Worm (Caenorhabditis elegans) whole organism, L1 larva: ENCODE data around the gene glp-1.

ENCODE experiments used
- C04F5.9 ChIP-seq: sonication (generic microtip); optimal IDR thresholded peaks from 2 replicates; lab custom pipeline; 2016; ENCODE audit warnings: missing genetic modification characterization, missing compliant biosample characterization
- ama-1 ChIP-seq: fragments of 150-350 bp; optimal IDR thresholded peaks from 2 replicates; lab custom pipeline; 2014
- blmp-1 ChIP-seq: fragments of 150-350 bp; optimal IDR thresholded peaks from 2 replicates; lab custom pipeline; 2014; ENCODE audit warnings: missing biosample characterization, missing genetic modification characterization
- ceh-8 ChIP-seq: fragments of 200-800 bp; sonication (Bioruptor generic); optimal IDR thresholded peaks from 2 replicates; lab custom pipeline; 2018; ENCODE audit warnings: mild to moderate bottlenecking, missing genetic modification characterization, moderate library complexity, missing compliant biosample characterization
- ceh-88 ChIP-seq: fragments of 200-800 bp; sonication (Bioruptor generic); IDR thresholded peaks from 2 replicates; pipeline ENCODE4 v1.3.6; 2022; ENCODE audit warnings: missing genetic modification characterization, missing compliant biosample characterization
- ceh-90 ChIP-seq: sonication (generic microtip); optimal IDR thresholded peaks from 2 replicates; lab custom pipeline; 2016; ENCODE audit warnings: missing genetic modification characterization, missing compliant biosample characterization
- dpl-1 ChIP-seq, 3 experiments: fragments of 150-350 bp in 2 of 3; sonication (generic microtip) in 1 of 3; optimal IDR thresholded peaks; 2 replicates each; lab custom pipeline; 2014 to 2017; ENCODE audit warnings: missing biosample characterization in 3 of 3, missing genetic modification characterization in 3 of 3, missing genetic modification reagents in 3 of 3
- efl-1 ChIP-seq, 4 experiments: fragments of 150-350 bp; optimal IDR thresholded peaks in 3 of 4; peaks in 1 of 4; 1 replicate in 1 of 4; 2 replicates in 3 of 4; lab custom pipeline; 2014; ENCODE audit warnings: missing biosample characterization in 2 of 4, missing genetic modification characterization in 2 of 4, missing genetic modification reagents in 2 of 4
- efl-3 ChIP-seq: fragments of 200-800 bp; sonication (Bioruptor generic); optimal IDR thresholded peaks from 2 replicates; lab custom pipeline; 2018; ENCODE audit warnings: mild to moderate bottlenecking, missing genetic modification characterization, missing compliant biosample characterization
- egl-27 ChIP-seq, 2 experiments: fragments of 150-350 bp in 1 of 2; sonication (generic microtip); optimal IDR thresholded peaks; 3 replicates each; lab custom pipeline; 2017 to 2018; ENCODE audit warnings: missing biosample characterization in 2 of 2, missing genetic modification characterization in 2 of 2, missing genetic modification reagents in 2 of 2
- elt-2 ChIP-seq: sonication (generic microtip); optimal IDR thresholded peaks from 2 replicates; lab custom pipeline; 2016; ENCODE audit warnings: missing genetic modification characterization, mild to moderate bottlenecking, inconsistent platforms, missing compliant biosample characterization, missing genetic modification reagents
- elt-3 ChIP-seq, 6 experiments: fragments of 150-350 bp in 1 of 6; sonication (generic microtip); optimal IDR thresholded peaks; 2 replicates each; lab custom pipeline; 2017 to 2018; ENCODE audit warnings: missing biosample characterization in 6 of 6, missing genetic modification characterization in 6 of 6, inconsistent platforms in 1 of 6
- fkh-10 ChIP-seq: sonication (generic microtip); optimal IDR thresholded peaks from 2 replicates; lab custom pipeline; 2017; ENCODE audit warnings: missing biosample characterization, missing genetic modification reagents, missing genetic modification characterization
- fkh-4 ChIP-seq: sonication (generic microtip); optimal IDR thresholded peaks from 2 replicates; lab custom pipeline; 2016; ENCODE audit warnings: missing compliant biosample characterization, missing genetic modification characterization, borderline replicate concordance
- fkh-8 ChIP-seq: sonication (generic microtip); optimal IDR thresholded peaks from 2 replicates; lab custom pipeline; 2016; ENCODE audit warnings: mild to moderate bottlenecking, missing genetic modification characterization, missing compliant biosample characterization
- grh-1 ChIP-seq: fragments of 200-800 bp; sonication (Bioruptor generic); IDR thresholded peaks from 2 replicates; pipeline ENCODE4 v1.3.6; 2022; ENCODE audit warnings: missing genetic modification reagents, missing genetic modification characterization, missing compliant biosample characterization
- hpl-2 ChIP-seq: fragments of 150-350 bp; optimal IDR thresholded peaks from 2 replicates; lab custom pipeline; 2014; ENCODE audit warnings: missing biosample characterization, missing genetic modification reagents, missing genetic modification characterization
- isw-1 ChIP-seq: fragments of 200-800 bp; sonication (Bioruptor generic); IDR thresholded peaks from 2 replicates; pipeline ENCODE4 v1.3.6; 2022; ENCODE audit warnings: missing genetic modification characterization, missing compliant biosample characterization
- lin-14 ChIP-seq: fragments of 200-800 bp; sonication (Bioruptor generic); optimal IDR thresholded peaks from 2 replicates; lab custom pipeline; 2018; ENCODE audit warnings: mild to moderate bottlenecking, missing genetic modification characterization, moderate library complexity, missing compliant biosample characterization
- lir-3 ChIP-seq: sonication (generic microtip); optimal IDR thresholded peaks from 2 replicates; lab custom pipeline; 2016; ENCODE audit warnings: mild to moderate bottlenecking, missing genetic modification characterization, moderate library complexity, missing compliant biosample characterization; ENCODE audit not compliant: poor library complexity
- lsy-2 ChIP-seq, 2 experiments: fragments of 150-350 bp; optimal IDR thresholded peaks; 2 replicates each; lab custom pipeline; 2014; ENCODE audit warnings: missing biosample characterization in 2 of 2, missing genetic modification characterization in 2 of 2
- mef-2 ChIP-seq: fragments of 150-350 bp; optimal IDR thresholded peaks from 2 replicates; lab custom pipeline; 2014; ENCODE audit warnings: missing biosample characterization, missing genetic modification characterization
- nhr-237 ChIP-seq: fragments of 150-350 bp; optimal IDR thresholded peaks from 2 replicates; lab custom pipeline; 2014; ENCODE audit warnings: missing biosample characterization, missing genetic modification characterization
- nhr-47 ChIP-seq: sonication (generic microtip); optimal IDR thresholded peaks from 2 replicates; lab custom pipeline; 2016; ENCODE audit warnings: mild to moderate bottlenecking, missing genetic modification characterization, moderate library complexity, missing compliant biosample characterization
- nhr-71 ChIP-seq: sonication (generic microtip); optimal IDR thresholded peaks from 2 replicates; lab custom pipeline; 2016; ENCODE audit warnings: mild to moderate bottlenecking, missing genetic modification characterization, moderate library complexity, missing compliant biosample characterization
- nhr-85 ChIP-seq: sonication (generic microtip); peaks from one replicate; lab custom pipeline; 2016; ENCODE audit warnings: missing genetic modification characterization, inconsistent platforms, missing compliant biosample characterization
- nhr-90 ChIP-seq: sonication (generic microtip); optimal IDR thresholded peaks from 2 replicates; lab custom pipeline; 2016; ENCODE audit warnings: mild to moderate bottlenecking, missing genetic modification characterization, missing compliant biosample characterization; ENCODE audit not compliant: poor library complexity
- pag-3 ChIP-seq: sonication (generic microtip); optimal IDR thresholded peaks from 2 replicates; lab custom pipeline; 2017; ENCODE audit warnings: missing genetic modification characterization, mild to moderate bottlenecking, missing compliant biosample characterization, antibody characterized with exemption, borderline replicate concordance; ENCODE audit not compliant: insufficient read depth
- rnt-1 ChIP-seq: sonication (generic microtip); optimal IDR thresholded peaks from 2 replicates; lab custom pipeline; 2016; ENCODE audit warnings: mild to moderate bottlenecking, missing genetic modification characterization, moderate library complexity, missing compliant biosample characterization
- skn-1 ChIP-seq: fragments of 150-350 bp; optimal IDR thresholded peaks from 2 replicates; lab custom pipeline; 2014; ENCODE audit warnings: missing biosample characterization, missing genetic modification characterization
- unc-62 ChIP-seq: fragments of 150-350 bp; optimal IDR thresholded peaks from 2 replicates; lab custom pipeline; 2014; ENCODE audit warnings: missing biosample characterization, missing genetic modification reagents, missing genetic modification characterization
- xbp-1 ChIP-seq: sonication (generic microtip); optimal IDR thresholded peaks from 2 replicates; lab custom pipeline; 2016; ENCODE audit warnings: missing genetic modification characterization, missing compliant biosample characterization
- ztf-4 ChIP-seq: fragments of 150-350 bp; optimal IDR thresholded peaks from 2 replicates; lab custom pipeline; 2014; ENCODE audit warnings: missing biosample characterization, missing genetic modification characterization

The glp-1 gene

ce11 chrIII:9104060-9104459 lies 12.0 kb downstream of the glp-1 start (continued):
- no peak for TF ChIP-seq ztf-4 (tag; lab: Kevin White, UChicago)
- TF ChIP-seq ceh-8 (GFP tag; lab: Kevin White, UChicago) = no peak
- TF ChIP-seq ceh-90 (tag; lab: Kevin White, UChicago) = no peak
- TF ChIP-seq pag-3 = no peak
- peak; percentile 66 for TF ChIP-seq nhr-90 (tag; lab: Kevin White, UChicago)
- no peak for TF ChIP-seq hpl-2 (GFP tag; lab: Kevin White, UChicago)
- no peak for TF ChIP-seq skn-1 (tag; lab: Kevin White, UChicago)
- TF ChIP-seq efl-1 (optimal IDR thresholded peaks at IDR 0.05; lab: Kevin White, UChicago) = peak; percentile 31 to 50
- peak; percentile 12 to 94 for TF ChIP-seq efl-1 (GFP tag; optimal IDR thresholded peaks at IDR 0.05 in 1 of 2; lab: Kevin White, UChicago)
- TF ChIP-seq lin-14 (GFP tag; lab: Kevin White, UChicago) = peak; percentile 9
- TF ChIP-seq nhr-237 (tag; lab: Kevin White, UChicago) = no peak
- peak; percentile 18 for TF ChIP-seq xbp-1 (tag; lab: Kevin White, UChicago)
- TF ChIP-seq nhr-47 (tag; lab: Kevin White, UChicago) = no peak
- no peak for TF ChIP-seq ceh-88
- no peak for TF ChIP-seq mef-2 (tag; lab: Kevin White, UChicago)
- no peak for TF ChIP-seq fkh-4
- no peak for TF ChIP-seq fkh-10

ce11 chrIII:9105653-9106052 lies 13.6 kb downstream of the glp-1 start:
- TF ChIP-seq ceh-88 = no peak
- TF ChIP-seq lin-14 (GFP tag; lab: Kevin White, UChicago) = peak; percentile 6
- TF ChIP-seq lir-3 (tag; lab: Kevin White, UChicago) = no peak
- no peak for TF ChIP-seq ama-1
- TF ChIP-seq blmp-1 (tag; lab: Kevin White, UChicago) = peak; percentile 51
- TF ChIP-seq C04F5.9 = no peak
- peak in 1 of 6 experiments; percentile 61 for TF ChIP-seq elt-3 (tag; optimal IDR thresholded peaks at IDR 0.05; lab: Kevin White, UChicago)
- TF ChIP-seq nhr-85 (tag; lab: Kevin White, UChicago) = peak; percentile 55

ce11 chrIII:9109172-9109571 lies 17.1 kb downstream of the glp-1 start, which contains the start of gene cya-1:
cya-1 (minus strand) TSS chrIII:9109272.
- no peak for TF ChIP-seq ceh-88
- no peak for TF ChIP-seq rnt-1
- no peak for TF ChIP-seq efl-3
- no peak for TF ChIP-seq unc-62 (GFP tag; lab: Kevin White, UChicago)

- TF ChIP-seq efl-1 (optimal IDR thresholded peaks at IDR 0.05; lab: Kevin White, UChicago) (no peak), efl-1 (GFP tag; optimal IDR thresholded peaks at IDR 0.05 in 1 of 2; lab: Kevin White, UChicago) (peak in 1 of 2 experiments; percentile 83), egl-27 (tag; optimal IDR thresholded peaks at IDR 0.05; lab: Kevin White, UChicago) (no peak), grh-1 (GFP tag; lab: Robert Waterston, UW) (no peak)
Measured at ce11 chrIII:9109726-9110125, 17.7 kb downstream of the glp-1 start.

- TF ChIP-seq nhr-90 (tag; lab: Kevin White, UChicago) = no peak
- TF ChIP-seq blmp-1 (tag; lab: Kevin White, UChicago) = peak; percentile 46
- TF ChIP-seq elt-3 (tag; optimal IDR thresholded peaks at IDR 0.05; lab: Kevin White, UChicago) = no peak
- peak; percentile 28 for TF ChIP-seq elt-2
- TF ChIP-seq lin-14 (GFP tag; lab: Kevin White, UChicago) = peak; percentile 22
- TF ChIP-seq nhr-85 (tag; lab: Kevin White, UChicago) = peak; percentile 53
Measured at ce11 chrIII:9110270-9110669, 18.2 kb downstream of the glp-1 start.

ce11 chrIII:9110914-9111313 lies 18.9 kb downstream of the glp-1 start:
- TF ChIP-seq lsy-2 (tag; optimal IDR thresholded peaks at IDR 0.05; lab: Kevin White, UChicago) = peak in 1 of 2 experiments; percentile 19
- TF ChIP-seq nhr-47 (tag; lab: Kevin White, UChicago) = peak; percentile 12
- peak in 1 of 2 experiments; percentile 25 for TF ChIP-seq efl-1 (optimal IDR thresholded peaks at IDR 0.05; lab: Kevin White, UChicago)
- TF ChIP-seq efl-1 (GFP tag; optimal IDR thresholded peaks at IDR 0.05 in 1 of 2; lab: Kevin White, UChicago) = peak in 1 of 2 experiments; percentile 10
- peak; percentile 10 for TF ChIP-seq lin-14 (GFP tag; lab: Kevin White, UChicago)
- TF ChIP-seq isw-1 (GFP tag; lab: Robert Waterston, UW) = peak; percentile 21; the same call in 1 of the 2 replicates
- peak in 1 of 3 experiments; percentile 11 for TF ChIP-seq dpl-1 (GFP tag; optimal IDR thresholded peaks at IDR 0.05; lab: Kevin White, UChicago)
- TF ChIP-seq nhr-71 (tag; lab: Kevin White, UChicago) = peak; percentile 27
- peak; percentile 16 for TF ChIP-seq fkh-8 (tag; lab: Kevin White, UChicago)
